Worm (Caenorhabditis elegans) whole organism, L2 larva: ENCODE results near the gene M04B2.6.
A peak's percentile ranks its signal among the peaks of the same experiment; 100 is the strongest.

ENCODE experiments used
- C34F6.9 ChIP-seq: fragments of 150-350 bp; optimal IDR thresholded peaks from 2 replicates; lab custom pipeline; 2014; ENCODE audit warnings: missing biosample characterization, missing genetic modification characterization
- F13H6.1 ChIP-seq: sonication (generic microtip); optimal IDR thresholded peaks from 2 replicates; lab custom pipeline; 2016; ENCODE audit warnings: missing genetic modification characterization, missing compliant biosample characterization
- R02D3.7 ChIP-seq: fragments of 150-350 bp; optimal IDR thresholded peaks from 2 replicates; lab custom pipeline; 2014; ENCODE audit warnings: missing biosample characterization, missing genetic modification characterization
- ZK546.5 ChIP-seq: sonication (generic microtip); optimal IDR thresholded peaks from 2 replicates; lab custom pipeline; 2017; ENCODE audit warnings: missing biosample characterization, missing genetic modification characterization
- alr-1 ChIP-seq: fragments of 150-350 bp; optimal IDR thresholded peaks from 2 replicates; lab custom pipeline; 2014; ENCODE audit warnings: missing biosample characterization, missing genetic modification characterization
- aly-2 ChIP-seq: fragments of 150-350 bp; optimal IDR thresholded peaks from 2 replicates; lab custom pipeline; 2014; ENCODE audit warnings: missing biosample characterization, missing genetic modification characterization
- ama-1 ChIP-seq: fragments of 150-350 bp; optimal IDR thresholded peaks from 2 replicates; lab custom pipeline; 2018; ENCODE audit warnings: inconsistent platforms
- blmp-1 ChIP-seq: sonication (generic microtip); optimal IDR thresholded peaks from 2 replicates; lab custom pipeline; 2017; ENCODE audit warnings: missing genetic modification characterization, mild to moderate bottlenecking, missing compliant biosample characterization, antibody characterized with exemption, moderate library complexity; ENCODE audit not compliant: insufficient read depth
- ceh-16 ChIP-seq: fragments of 150-350 bp; optimal IDR thresholded peaks from 2 replicates; lab custom pipeline; 2014; ENCODE audit warnings: missing biosample characterization, missing genetic modification characterization
- ceh-82 ChIP-seq: fragments of 150-350 bp; optimal IDR thresholded peaks from 2 replicates; lab custom pipeline; 2014; ENCODE audit warnings: missing biosample characterization, missing genetic modification characterization
- dmd-4 ChIP-seq: sonication (generic microtip); optimal IDR thresholded peaks from 2 replicates; lab custom pipeline; 2017; ENCODE audit warnings: missing biosample characterization, missing genetic modification characterization
- elt-1 ChIP-seq: fragments of 150-350 bp; optimal IDR thresholded peaks from 2 replicates; lab custom pipeline; 2014; ENCODE audit warnings: missing biosample characterization, missing genetic modification characterization
- elt-3 ChIP-seq: sonication (generic microtip); optimal IDR thresholded peaks from 2 replicates; lab custom pipeline; 2017; ENCODE audit warnings: missing biosample characterization, missing genetic modification characterization
- fos-1 ChIP-seq: fragments of 150-350 bp; optimal IDR thresholded peaks from 2 replicates; lab custom pipeline; 2014; ENCODE audit warnings: missing biosample characterization, missing genetic modification characterization
- lin-11 ChIP-seq: fragments of 150-350 bp; sonication (generic microtip); optimal IDR thresholded peaks from 2 replicates; lab custom pipeline; 2014; ENCODE audit warnings: missing biosample characterization, missing genetic modification characterization, inconsistent platforms, mixed read lengths
- lin-13 ChIP-seq: fragments of 150-350 bp; optimal IDR thresholded peaks from 2 replicates; lab custom pipeline; 2014; ENCODE audit warnings: missing biosample characterization, missing genetic modification reagents, missing genetic modification characterization
- lsy-2 ChIP-seq, 2 experiments: fragments of 150-350 bp in 1 of 2; sonication (generic microtip) in 1 of 2; optimal IDR thresholded peaks; 2 replicates each; lab custom pipeline; 2014 to 2017; ENCODE audit warnings: missing biosample characterization in 2 of 2, missing genetic modification characterization in 2 of 2
- mab-5 ChIP-seq: fragments of 150-350 bp; optimal IDR thresholded peaks from 2 replicates; lab custom pipeline; 2014; ENCODE audit warnings: missing biosample characterization, missing genetic modification characterization
- nhr-10 ChIP-seq: sonication (generic microtip); optimal IDR thresholded peaks from 2 replicates; lab custom pipeline; 2017; ENCODE audit warnings: missing biosample characterization, missing genetic modification characterization
- nhr-12 ChIP-seq: fragments of 150-350 bp; optimal IDR thresholded peaks from 2 replicates; lab custom pipeline; 2014; ENCODE audit warnings: missing biosample characterization, missing genetic modification characterization
- nhr-129 ChIP-seq: fragments of 150-350 bp; optimal IDR thresholded peaks from 2 replicates; lab custom pipeline; 2014; ENCODE audit warnings: missing biosample characterization, missing genetic modification characterization
- nhr-21 ChIP-seq: fragments of 150-350 bp; optimal IDR thresholded peaks from 2 replicates; lab custom pipeline; 2014; ENCODE audit warnings: missing biosample characterization, missing genetic modification characterization
- nhr-23 ChIP-seq: fragments of 150-350 bp; optimal IDR thresholded peaks from 2 replicates; lab custom pipeline; 2014; ENCODE audit warnings: missing biosample characterization, missing genetic modification reagents, missing genetic modification characterization
- nhr-237 ChIP-seq: fragments of 150-350 bp; optimal IDR thresholded peaks from 2 replicates; lab custom pipeline; 2014; ENCODE audit warnings: missing biosample characterization, missing genetic modification characterization
- nhr-25 ChIP-seq: fragments of 150-350 bp; sonication (generic microtip); optimal IDR thresholded peaks from 3 replicates; lab custom pipeline; 2014; ENCODE audit warnings: missing biosample characterization, missing genetic modification characterization
- nhr-6 ChIP-seq: fragments of 150-350 bp; optimal IDR thresholded peaks from 2 replicates; lab custom pipeline; 2014; ENCODE audit warnings: missing biosample characterization, missing genetic modification characterization
- nhr-77 ChIP-seq: fragments of 150-350 bp; optimal IDR thresholded peaks from 2 replicates; lab custom pipeline; 2014; ENCODE audit warnings: missing biosample characterization, missing genetic modification characterization
- peb-1 ChIP-seq: fragments of 150-350 bp; optimal IDR thresholded peaks from 2 replicates; lab custom pipeline; 2014; ENCODE audit warnings: missing biosample characterization, missing genetic modification characterization
- sem-4 ChIP-seq: fragments of 150-350 bp; optimal IDR thresholded peaks from 2 replicates; lab custom pipeline; 2014; ENCODE audit warnings: missing biosample characterization, missing genetic modification reagents, missing genetic modification characterization
- skn-1 ChIP-seq: sonication (generic microtip); optimal IDR thresholded peaks from 2 replicates; lab custom pipeline; 2017; ENCODE audit warnings: missing biosample characterization, missing genetic modification characterization
- sma-3 ChIP-seq: sonication (generic microtip); optimal IDR thresholded peaks from 2 replicates; lab custom pipeline; 2016; ENCODE audit warnings: missing genetic modification reagents, missing genetic modification characterization, missing compliant biosample characterization
- sma-9 ChIP-seq, 2 experiments: fragments of 150-350 bp in 1 of 2; sonication (generic microtip) in 1 of 2; optimal IDR thresholded peaks; 2 replicates each; lab custom pipeline; 2014 to 2016; ENCODE audit warnings: missing genetic modification characterization in 2 of 2, mild to moderate bottlenecking in 1 of 2, missing biosample characterization in 1 of 2, missing compliant biosample characterization in 1 of 2, missing genetic modification reagents in 1 of 2, moderate library complexity in 1 of 2
- snpc-4 ChIP-seq: fragments of 150-350 bp; optimal IDR thresholded peaks from 2 replicates; lab custom pipeline; 2014; ENCODE audit warnings: missing biosample characterization, missing genetic modification characterization
- unc-39 ChIP-seq: fragments of 150-350 bp; optimal IDR thresholded peaks from 2 replicates; lab custom pipeline; 2014; ENCODE audit warnings: missing biosample characterization, missing genetic modification characterization
- unc-55 ChIP-seq: fragments of 150-350 bp; sonication (generic microtip); optimal IDR thresholded peaks from 3 replicates; lab custom pipeline; 2014; ENCODE audit warnings: missing biosample characterization, missing genetic modification reagents, missing genetic modification characterization
- unc-62 ChIP-seq: fragments of 150-350 bp; optimal IDR thresholded peaks from 2 replicates; lab custom pipeline; 2014; ENCODE audit warnings: missing biosample characterization, missing genetic modification reagents, missing genetic modification characterization
- zag-1 ChIP-seq: fragments of 150-350 bp; optimal IDR thresholded peaks from 2 replicates; lab custom pipeline; 2014; ENCODE audit warnings: missing biosample characterization, missing genetic modification characterization
- ztf-1 ChIP-seq: fragments of 200-800 bp; sonication (Bioruptor generic); conservative IDR thresholded peaks from 2 replicates; pipeline ENCODE4 v1.3.6; 2022; ENCODE audit warnings: missing genetic modification characterization, missing compliant biosample characterization
- ztf-11 ChIP-seq: sonication (generic microtip); optimal IDR thresholded peaks from 2 replicates; lab custom pipeline; 2017; ENCODE audit warnings: missing biosample characterization, missing genetic modification characterization
- ztf-4 ChIP-seq: fragments of 150-350 bp; optimal IDR thresholded peaks from 2 replicates; lab custom pipeline; 2014; ENCODE audit warnings: missing biosample characterization, missing genetic modification characterization

The M04B2.6 gene

ce11 chrIV:11489610-11490339 lies 20.8 kb downstream of the M04B2.6 start:
- peak; percentile 62 for TF ChIP-seq nhr-21 (tag; lab: Kevin White, UChicago)
- peak; percentile 70 for TF ChIP-seq sma-3
- peak; percentile 35 for TF ChIP-seq F13H6.1
- peak; percentile 38 for TF ChIP-seq sem-4 (tag; lab: Kevin White, UChicago)
- no peak for TF ChIP-seq unc-62 (GFP tag; lab: Kevin White, UChicago)
- TF ChIP-seq skn-1 (tag; lab: Kevin White, UChicago), result no peak
- no peak for TF ChIP-seq aly-2
- TF ChIP-seq ceh-16, result peak; percentile 38
- TF ChIP-seq lin-11 (tag; lab: Kevin White, UChicago), result no peak
- no peak for TF ChIP-seq ztf-11
- TF ChIP-seq nhr-10 (tag; lab: Kevin White, UChicago), result no peak
- TF ChIP-seq nhr-6 (tag; lab: Kevin White, UChicago), result peak; percentile 73
- TF ChIP-seq ama-1, result no peak
- TF ChIP-seq peb-1 (tag; lab: Kevin White, UChicago), result no peak
- TF ChIP-seq nhr-25, result peak; percentile 94
- peak; percentile 42 for TF ChIP-seq C34F6.9 (tag; lab: Kevin White, UChicago)
- no peak for TF ChIP-seq ztf-1
- peak; percentile 64 for TF ChIP-seq nhr-129 (tag; lab: Kevin White, UChicago)
- no peak for TF ChIP-seq nhr-237 (tag; lab: Kevin White, UChicago)
- peak; percentile 75 for TF ChIP-seq sma-9 (GFP tag; optimal IDR thresholded peaks at IDR 0.05; lab: Kevin White, UChicago)
- TF ChIP-seq sma-9 (tag; optimal IDR thresholded peaks at IDR 0.05; lab: Kevin White, UChicago), result no peak
- peak; percentile 76 for TF ChIP-seq blmp-1 (tag; lab: Kevin White, UChicago)
- TF ChIP-seq lin-13 (GFP tag; lab: Kevin White, UChicago), result peak; percentile 20
- peak in 1 of 2 experiments; percentile 55 for TF ChIP-seq lsy-2 (tag; optimal IDR thresholded peaks at IDR 0.05; lab: Kevin White, UChicago)
- no peak for TF ChIP-seq fos-1 (tag; lab: Kevin White, UChicago)
- TF ChIP-seq zag-1 (tag; lab: Kevin White, UChicago), result no peak

DNA sequence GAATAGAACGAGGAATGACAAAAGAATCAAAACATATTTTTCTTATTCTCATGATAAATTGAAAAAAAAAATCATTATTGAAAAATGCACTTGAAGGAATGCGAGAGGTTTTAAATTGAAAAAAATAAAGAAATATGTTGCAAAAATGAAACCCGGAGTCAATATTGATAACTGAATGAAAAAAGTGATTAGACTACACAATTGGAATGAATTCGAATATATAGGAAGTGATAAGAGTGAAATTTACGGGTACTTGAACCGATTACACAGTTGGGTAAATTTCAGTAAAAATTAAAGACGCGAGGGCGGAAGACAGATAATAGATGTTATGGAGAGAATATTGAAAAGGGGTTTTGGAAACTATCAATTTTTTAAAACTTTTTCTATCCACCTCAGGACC lies 21.5 kb downstream of the M04B2.6 start:
- TF ChIP-seq fos-1 (tag; lab: Kevin White, UChicago), result peak; percentile 73
- TF ChIP-seq sem-4 (tag; lab: Kevin White, UChicago), result no peak

ce11 chrIV:11487889-11488556 lies 22.5 kb downstream of the M04B2.6 start:
- TF ChIP-seq snpc-4, result no peak
- TF ChIP-seq sma-9 (GFP tag; optimal IDR thresholded peaks at IDR 0.05; lab: Kevin White, UChicago), result peak; percentile 3
- TF ChIP-seq sma-9 (tag; optimal IDR thresholded peaks at IDR 0.05; lab: Kevin White, UChicago), result no peak

ce11 chrIV:11486859-11487258 lies 23.7 kb downstream of the M04B2.6 start:
- peak; percentile 32 for TF ChIP-seq mab-5
- no peak for TF ChIP-seq alr-1 (tag; lab: Kevin White, UChicago)
- TF ChIP-seq ZK546.5, result no peak
- no peak for TF ChIP-seq nhr-12 (tag; lab: Kevin White, UChicago)
- no peak for TF ChIP-seq fos-1 (tag; lab: Kevin White, UChicago)
- no peak for TF ChIP-seq nhr-237 (tag; lab: Kevin White, UChicago)
- TF ChIP-seq, all 48 proteins: peak for 1

DNA sequence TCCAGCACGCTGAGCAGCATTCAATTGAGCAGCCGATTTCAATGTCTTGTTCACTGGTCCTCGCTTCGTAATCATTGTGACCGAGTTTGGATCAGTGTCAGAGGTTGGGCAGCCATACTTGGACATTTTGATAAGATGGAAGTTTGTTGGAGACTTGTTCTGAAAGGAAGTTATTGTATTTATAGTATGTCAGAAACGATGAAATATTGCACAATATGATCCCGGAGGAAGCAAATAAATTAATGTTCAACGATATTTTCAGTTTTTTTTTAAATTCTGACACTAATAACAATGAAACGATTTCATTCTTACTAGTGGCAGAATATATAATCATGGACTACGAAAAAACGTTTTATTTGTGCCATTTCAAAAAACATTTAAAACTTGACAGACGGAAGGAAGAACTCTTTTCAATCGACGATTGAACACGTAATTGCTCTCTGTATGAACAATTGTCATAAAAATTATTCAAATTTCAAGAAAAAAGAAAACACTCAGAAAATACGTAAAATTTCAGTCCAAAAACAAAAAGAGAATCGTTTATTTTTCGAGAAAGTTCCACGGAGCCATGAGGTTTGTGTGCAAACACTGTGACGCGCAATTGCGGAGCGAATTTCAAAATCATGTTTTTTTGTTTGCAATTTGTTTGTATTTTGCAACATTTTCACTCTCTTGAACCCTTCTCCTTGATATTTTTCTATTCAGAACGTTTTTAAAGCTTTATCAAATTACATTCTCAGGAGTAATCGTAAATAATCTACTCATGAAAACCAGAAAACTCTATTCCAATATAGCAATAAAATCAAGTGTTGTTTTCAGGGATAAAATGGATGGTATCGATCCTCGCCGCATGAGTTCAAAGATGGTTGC lies 30.3 kb downstream of the M04B2.6 start, which contains the start of the genes mbf-1 and nse-4:
TSS of gene mbf-1 (minus strand) at position 343 of the 870 bp plus-strand sequence.
TSS of gene nse-4 (plus strand) at position 820 of the 870 bp plus-strand sequence.
- no peak for TF ChIP-seq blmp-1 (tag; lab: Kevin White, UChicago)
- no peak for TF ChIP-seq zag-1 (tag; lab: Kevin White, UChicago)
- peak; percentile 48 for TF ChIP-seq ztf-4
- no peak for TF ChIP-seq ztf-11
- TF ChIP-seq nhr-77 (tag; lab: Kevin White, UChicago), result no peak
- no peak for TF ChIP-seq nhr-6 (tag; lab: Kevin White, UChicago)
- no peak for TF ChIP-seq ceh-82
- no peak for TF ChIP-seq mab-5
- no peak for TF ChIP-seq elt-1 (tag; lab: Kevin White, UChicago)
- peak; percentile 67 for TF ChIP-seq ama-1
- TF ChIP-seq dmd-4, result no peak
- no peak for TF ChIP-seq nhr-10 (tag; lab: Kevin White, UChicago)
- no peak for TF ChIP-seq alr-1 (tag; lab: Kevin White, UChicago)
- TF ChIP-seq snpc-4, result no peak
- no peak for TF ChIP-seq R02D3.7
- TF ChIP-seq unc-55, result peak; percentile 71
- TF ChIP-seq elt-3 (tag; lab: Kevin White, UChicago), result no peak
- peak; percentile 23 for TF ChIP-seq F13H6.1
- peak; percentile 12 for TF ChIP-seq skn-1 (tag; lab: Kevin White, UChicago)
- peak; percentile 7 for TF ChIP-seq nhr-21 (tag; lab: Kevin White, UChicago)
- TF ChIP-seq nhr-23 (tag; lab: Kevin White, UChicago), result no peak
- TF ChIP-seq unc-39 (tag; lab: Kevin White, UChicago), result no peak
- TF ChIP-seq sma-9 (GFP tag; optimal IDR thresholded peaks at IDR 0.05; lab: Kevin White, UChicago), result peak; percentile 35
- no peak for TF ChIP-seq sma-9 (tag; optimal IDR thresholded peaks at IDR 0.05; lab: Kevin White, UChicago)
